Worm (Caenorhabditis elegans) whole organism, early embryonic: Measurements from ENCODE around the gene clc-2.
A peak's percentile ranks its signal among the peaks of the same experiment; 100 is the strongest.

ENCODE experiments used
- B0310.2 ChIP-seq: sonication (generic microtip); optimal IDR thresholded peaks from 2 replicates; lab custom pipeline; 2016; ENCODE audit warnings: mild to moderate bottlenecking, missing genetic modification characterization, missing compliant biosample characterization
- F13C5.2 ChIP-seq: sonication (generic microtip); optimal IDR thresholded peaks from 2 replicates; lab custom pipeline; 2017; ENCODE audit warnings: mild to moderate bottlenecking, missing genetic modification characterization, inconsistent platforms, missing compliant biosample characterization
- aly-1 ChIP-seq: sonication (generic microtip); optimal IDR thresholded peaks from 2 replicates; lab custom pipeline; 2016; ENCODE audit warnings: missing genetic modification characterization, missing compliant biosample characterization
- ama-1 ChIP-seq: fragments of 150-350 bp; optimal IDR thresholded peaks from 2 replicates; lab custom pipeline; 2014
- ceh-13 ChIP-seq: fragments of 200-800 bp; sonication (Bioruptor generic); optimal IDR thresholded peaks from 2 replicates; lab custom pipeline; 2018; ENCODE audit warnings: mild to moderate bottlenecking, missing genetic modification characterization, missing compliant biosample characterization
- ceh-36 ChIP-seq: sonication (generic microtip); optimal IDR thresholded peaks from 2 replicates; lab custom pipeline; 2016; ENCODE audit warnings: missing genetic modification characterization, inconsistent platforms, missing compliant biosample characterization
- ets-7 ChIP-seq: sonication (generic microtip); optimal IDR thresholded peaks from 2 replicates; lab custom pipeline; 2016; ENCODE audit warnings: missing genotype, missing genetic modification characterization, missing compliant biosample characterization
- flt-1 ChIP-seq: fragments of 200-800 bp; sonication (Bioruptor generic); IDR thresholded peaks from 2 replicates; pipeline ENCODE4 v1.3.6; 2022; ENCODE audit warnings: missing genetic modification characterization, missing compliant biosample characterization
- hmbx-1 ChIP-seq: sonication (generic microtip); optimal IDR thresholded peaks from 2 replicates; lab custom pipeline; 2016; ENCODE audit warnings: mild to moderate bottlenecking, missing genetic modification characterization, missing compliant biosample characterization
- hmg-4 ChIP-seq: fragments of 200-800 bp; sonication (Bioruptor generic); optimal IDR thresholded peaks from 2 replicates; lab custom pipeline; 2018; ENCODE audit warnings: mild to moderate bottlenecking, missing genetic modification characterization, missing compliant biosample characterization
- hnd-1 ChIP-seq: sonication (generic microtip); optimal IDR thresholded peaks from 2 replicates; lab custom pipeline; 2016; ENCODE audit warnings: missing genetic modification characterization, missing compliant biosample characterization
- pes-1 ChIP-seq: fragments of 200-800 bp; sonication (Bioruptor generic); IDR thresholded peaks from 2 replicates; pipeline ENCODE4 v1.3.6; 2022; ENCODE audit warnings: missing genetic modification reagents, missing genetic modification characterization, missing compliant biosample characterization
- scrt-1 ChIP-seq: fragments of 200-800 bp; sonication (Bioruptor generic); IDR thresholded peaks from 2 replicates; pipeline ENCODE4 v1.3.6; 2022; ENCODE audit warnings: missing genetic modification characterization, missing compliant biosample characterization
- sea-1 ChIP-seq: fragments of 200-800 bp; sonication (Bioruptor generic); conservative IDR thresholded peaks from 2 replicates; pipeline ENCODE4 v1.3.6; 2022; ENCODE audit warnings: missing genetic modification characterization, missing compliant biosample characterization
- tbx-11 ChIP-seq: fragments of 200-800 bp; sonication (Bioruptor generic); IDR thresholded peaks from 2 replicates; pipeline ENCODE4 v1.3.6; 2022; ENCODE audit warnings: missing genetic modification characterization, missing compliant biosample characterization
- tbx-37 ChIP-seq: fragments of 200-800 bp; sonication (Bioruptor generic); conservative IDR thresholded peaks from 2 replicates; pipeline ENCODE4 v1.3.6; 2022; ENCODE audit warnings: missing genetic modification reagents, missing genetic modification characterization, missing compliant biosample characterization
- tra-4 ChIP-seq: sonication (generic microtip); optimal IDR thresholded peaks from 2 replicates; lab custom pipeline; 2017; ENCODE audit warnings: missing genetic modification characterization, missing compliant biosample characterization

clc-2 gene

ce11 chrX:7469907-7470306 is 38.6 kb downstream of the clc-2 start:
- TF ChIP-seq scrt-1 (no peak), flt-1 (GFP tag; lab: Robert Waterston, UW) (no peak), B0310.2 (tag; lab: Kevin White, UChicago) (no peak), F13C5.2 (tag; lab: Kevin White, UChicago) (no peak), pes-1 (GFP tag; lab: Robert Waterston, UW) (peak; percentile 16; the same call in 1 of the 2 replicates), ama-1 (lab: Kevin White, UChicago) (no peak), hnd-1 (tag; lab: Kevin White, UChicago) (no peak)

- TF ChIP-seq F13C5.2 (tag; lab: Kevin White, UChicago), result peak; percentile 40
- no peak for TF ChIP-seq hmg-4
- no peak for TF ChIP-seq tra-4
- no peak for TF ChIP-seq B0310.2 (tag; lab: Kevin White, UChicago)
Observed at ce11 chrX:7474968-7475433, 43.7 kb downstream of the clc-2 start, which contains the start of gene coh-1. Gene coh-1, minus strand, starts transcription at chrX:7475018.

DNA sequence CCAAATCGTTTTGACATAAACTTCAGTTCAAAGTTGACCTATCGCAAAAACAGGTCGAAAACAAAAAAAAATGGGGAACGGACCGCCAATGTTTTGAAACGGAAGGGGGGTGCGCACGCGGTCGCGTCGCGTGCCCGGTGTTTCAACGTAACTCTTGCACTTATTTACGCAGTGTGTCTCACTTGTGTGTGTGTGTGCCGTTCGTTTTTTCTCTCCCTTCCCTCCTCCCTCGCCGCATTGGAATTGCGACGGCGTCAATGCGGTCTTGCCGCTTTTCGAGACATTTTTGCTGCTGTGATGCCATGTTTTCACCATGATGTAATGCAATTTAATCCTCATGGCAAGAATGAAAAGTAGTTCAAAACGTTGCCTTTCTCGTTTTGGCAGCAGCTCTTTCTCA is 47.2 kb downstream of the clc-2 start:
- no peak for TF ChIP-seq hmbx-1 (tag; lab: Kevin White, UChicago)
- TF ChIP-seq pes-1 (GFP tag; lab: Robert Waterston, UW), result no peak
- TF ChIP-seq ama-1 (lab: Kevin White, UChicago), result no peak
- TF ChIP-seq B0310.2 (tag; lab: Kevin White, UChicago), result no peak
- no peak for TF ChIP-seq sea-1 (GFP tag; lab: Robert Waterston, UW)
- TF ChIP-seq hnd-1 (tag; lab: Kevin White, UChicago), result no peak
- no peak for TF ChIP-seq scrt-1
- 0 out of 2 replicates have a peak, but pooled peaks have one; percentile 46 for TF ChIP-seq tbx-11 (GFP tag; lab: Robert Waterston, UW)
- TF ChIP-seq F13C5.2 (tag; lab: Kevin White, UChicago), result no peak
- TF ChIP-seq ets-7 (tag; lab: Kevin White, UChicago), result peak; percentile 61
- TF ChIP-seq tra-4, result no peak
- no peak for TF ChIP-seq ceh-13 (GFP tag; lab: Kevin White, UChicago)
- no peak for TF ChIP-seq aly-1 (tag; lab: Kevin White, UChicago)
- no peak for TF ChIP-seq tbx-37
- no peak for TF ChIP-seq flt-1 (GFP tag; lab: Robert Waterston, UW)
- TF ChIP-seq hmg-4, result peak; percentile 39
- TF ChIP-seq ceh-36 (tag; lab: Kevin White, UChicago), result peak; percentile 28

- TF ChIP-seq sea-1 (GFP tag; lab: Robert Waterston, UW), result no peak
- TF ChIP-seq hnd-1 (tag; lab: Kevin White, UChicago), result no peak
- TF ChIP-seq ceh-36 (tag; lab: Kevin White, UChicago), result no peak
- TF ChIP-seq aly-1 (tag; lab: Kevin White, UChicago), result no peak
- no peak for TF ChIP-seq B0310.2 (tag; lab: Kevin White, UChicago)
- no peak for TF ChIP-seq tbx-37
- no peak for TF ChIP-seq scrt-1
- TF ChIP-seq ets-7 (tag; lab: Kevin White, UChicago), result no peak
- no peak for TF ChIP-seq ceh-13 (GFP tag; lab: Kevin White, UChicago)
- TF ChIP-seq F13C5.2 (tag; lab: Kevin White, UChicago), result no peak
- no peak for TF ChIP-seq pes-1 (GFP tag; lab: Robert Waterston, UW)
- no peak for TF ChIP-seq tra-4
- no peak for TF ChIP-seq flt-1 (GFP tag; lab: Robert Waterston, UW)
- no peak for TF ChIP-seq ama-1 (lab: Kevin White, UChicago)
- TF ChIP-seq tbx-11 (GFP tag; lab: Robert Waterston, UW), result no peak
- TF ChIP-seq hmbx-1 (tag; lab: Kevin White, UChicago), result no peak
Observed at ce11 chrX:7478948-7479347, 47.7 kb downstream of the clc-2 start, which contains the start of gene mek-1. Gene mek-1, plus strand, starts transcription at chrX:7479248.

ce11 chrX:7480756-7481155 is 49.5 kb downstream of the clc-2 start, which contains the start of gene F48E3.9:
Gene F48E3.9, plus strand, starts transcription at chrX:7481056.
- TF ChIP-seq tra-4 (no peak), tbx-37 (no peak), flt-1 (GFP tag; lab: Robert Waterston, UW) (no peak), ama-1 (lab: Kevin White, UChicago) (no peak), ceh-13 (GFP tag; lab: Kevin White, UChicago) (no peak), tbx-11 (GFP tag; lab: Robert Waterston, UW) (no peak), ets-7 (tag; lab: Kevin White, UChicago) (no peak), hmbx-1 (tag; lab: Kevin White, UChicago) (no peak), scrt-1 (no peak), F13C5.2 (tag; lab: Kevin White, UChicago) (no peak), B0310.2 (tag; lab: Kevin White, UChicago) (no peak), aly-1 (tag; lab: Kevin White, UChicago) (no peak), sea-1 (GFP tag; lab: Robert Waterston, UW) (no peak), ceh-36 (tag; lab: Kevin White, UChicago) (no peak)
